Worm (Caenorhabditis elegans): ENCODE results near the gene inpp-5K.

The inpp-5K gene

DNA sequence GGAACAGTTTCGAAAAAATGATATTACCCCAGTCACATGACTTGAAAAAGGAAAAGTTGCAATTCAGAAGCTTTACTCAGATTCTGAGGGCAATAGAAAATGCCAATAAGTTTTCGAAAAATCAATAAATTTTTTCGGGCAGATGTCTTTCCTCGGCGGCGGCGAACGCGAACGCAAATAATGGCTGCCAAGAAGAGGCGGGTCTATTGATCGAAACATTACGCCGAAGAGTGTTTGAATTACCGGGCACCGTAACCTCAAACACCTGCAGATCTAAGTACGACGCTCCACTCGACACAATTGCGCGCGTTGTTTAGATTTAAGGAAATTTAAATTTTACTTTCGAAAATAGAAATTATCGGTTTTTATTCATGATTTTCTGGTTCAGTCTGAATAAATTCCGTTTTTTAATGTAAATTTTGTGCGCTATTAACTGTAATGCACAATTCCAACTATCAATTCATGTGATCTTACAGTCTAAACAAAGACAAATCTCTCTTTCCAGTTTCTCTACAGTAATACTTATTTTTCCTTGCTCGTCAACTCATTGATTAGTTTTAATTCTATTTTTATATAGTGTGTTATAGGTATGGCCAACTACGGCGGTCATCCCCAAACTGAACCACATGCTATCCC is 2.8 kb upstream of the inpp-5K start, which contains the start of gene prp-8 (continued):
- TF ChIP-seq unc-55 (GFP tag; optimal IDR thresholded peaks at IDR 0.05) (peak; percentile 68), ztf-16 (tag; optimal IDR thresholded peaks at IDR 0.05) (no peak), C08G9.2 (tag; optimal IDR thresholded peaks at IDR 0.05) (peak; percentile 4), ceh-31 (tag; optimal IDR thresholded peaks at IDR 0.05) (peak; percentile 80), lim-6 (tag; optimal IDR thresholded peaks at IDR 0.05) (no peak), elt-4 (tag; optimal IDR thresholded peaks at IDR 0.05) (no peak), ttx-3 (tag; optimal IDR thresholded peaks at IDR 0.05) (no peak), hlh-15 (tag; optimal IDR thresholded peaks at IDR 0.05) (no peak), fax-1 (tag; optimal IDR thresholded peaks at IDR 0.05) (no peak), rnt-1 (tag; optimal IDR thresholded peaks at IDR 0.05) (peak; percentile 19), Y22D7AL.16 (tag; optimal IDR thresholded peaks at IDR 0.05) (peak; percentile 2), ceh-22 (tag; optimal IDR thresholded peaks at IDR 0.05) (no peak), hlh-8 (tag; optimal IDR thresholded peaks at IDR 0.05) (no peak), zip-5 (tag; optimal IDR thresholded peaks at IDR 0.05) (no peak), sdc-2 (tag; optimal IDR thresholded peaks at IDR 0.05) (peak; percentile 13), npax-4 (tag; optimal IDR thresholded peaks at IDR 0.05) (no peak), ref-2 (tag; optimal IDR thresholded peaks at IDR 0.05) (peak; percentile 65), F13H6.1 (tag; optimal IDR thresholded peaks at IDR 0.05) (peak; percentile 9), gmeb-2 (tag; optimal IDR thresholded peaks at IDR 0.05) (no peak), lin-11 (tag; optimal IDR thresholded peaks at IDR 0.05) (no peak), pax-1 (tag; optimal IDR thresholded peaks at IDR 0.05) (no peak), ceh-19 (GFP tag; optimal IDR thresholded peaks at IDR 0.05) (peak; percentile 18), pha-4 (tag; optimal IDR thresholded peaks at IDR 0.05) (no peak), pag-3 (tag; optimal IDR thresholded peaks at IDR 0.05; ENCODE audit: borderline replicate concordance) (no peak), eyg-1 (tag; optimal IDR thresholded peaks at IDR 0.05) (no peak), fkh-6 (tag; optimal IDR thresholded peaks at IDR 0.05) (no peak), odd-2 (tag; optimal IDR thresholded peaks at IDR 0.05) (no peak), nhr-232 (tag; optimal IDR thresholded peaks at IDR 0.05) (no peak), pqm-1 (tag; optimal IDR thresholded peaks at IDR 0.05) (no peak), fkh-10 (GFP tag; optimal IDR thresholded peaks at IDR 0.05) (no peak), pat-9 (tag; optimal IDR thresholded peaks at IDR 0.05) (no peak), ceh-45 (GFP tag; IDR thresholded peaks at IDR 0.05) (no peak), mec-3 (tag; optimal IDR thresholded peaks at IDR 0.05; ENCODE audit: borderline replicate concordance) (no peak), K02D7.2 (tag; optimal IDR thresholded peaks at IDR 0.05) (no peak)

DNA sequence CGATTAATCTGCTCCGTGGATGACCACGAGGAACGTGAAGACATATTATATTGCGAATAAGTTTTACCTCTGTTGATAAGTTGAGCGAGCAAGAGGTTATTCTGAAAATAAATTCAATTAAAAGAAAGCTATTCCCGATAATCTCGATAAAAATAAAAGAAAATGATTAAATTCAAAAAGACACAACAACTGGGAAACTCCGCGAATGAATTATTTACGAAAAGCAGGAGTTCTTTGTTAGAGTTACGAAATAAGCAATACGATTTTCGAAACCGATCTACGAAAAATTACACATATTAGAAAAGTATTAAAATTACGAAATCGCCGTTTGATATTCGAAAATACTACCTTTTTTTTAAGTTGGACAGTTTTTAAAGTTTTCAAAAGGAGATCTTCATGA is 2.1 kb upstream of the inpp-5K start, which contains the start of gene bath-42:
bath-42 (minus strand) TSS at position 101 of the 400 bp plus-strand sequence.
- TF ChIP-seq rnt-1 (tag; optimal IDR thresholded peaks at IDR 0.05) (no peak), odd-2 (tag; optimal IDR thresholded peaks at IDR 0.05) (no peak), ceh-19 (GFP tag; optimal IDR thresholded peaks at IDR 0.05) (no peak), mec-3 (tag; optimal IDR thresholded peaks at IDR 0.05; ENCODE audit: borderline replicate concordance) (no peak), ceh-2 (tag; optimal IDR thresholded peaks at IDR 0.05) (no peak), K09A11.1 (tag; optimal IDR thresholded peaks at IDR 0.05; ENCODE audit: insufficient read depth) (no peak), ama-1 (optimal IDR thresholded peaks at IDR 0.05) (no peak), hlh-30 (tag; optimal IDR thresholded peaks at IDR 0.05; ENCODE audit: insufficient read depth) (no peak), syd-9 (tag; optimal IDR thresholded peaks at IDR 0.05) (no peak), Y22D7AL.16 (tag; optimal IDR thresholded peaks at IDR 0.05) (no peak), nfya-1 (tag; optimal IDR thresholded peaks at IDR 0.05) (no peak), sdc-2 (tag; optimal IDR thresholded peaks at IDR 0.05) (no peak), fax-1 (tag; optimal IDR thresholded peaks at IDR 0.05) (no peak), unc-3 (GFP tag; conservative IDR thresholded peaks at IDR 0.05) (no peak), unc-3 (tag; optimal IDR thresholded peaks at IDR 0.05) (no peak), pha-2 (tag; optimal IDR thresholded peaks at IDR 0.05) (no peak), unc-86 (tag; optimal IDR thresholded peaks at IDR 0.05) (no peak), ceh-24 (tag; optimal IDR thresholded peaks at IDR 0.05) (no peak), ztf-16 (tag; optimal IDR thresholded peaks at IDR 0.05) (no peak), pqm-1 (tag; optimal IDR thresholded peaks at IDR 0.05) (no peak)
